Worm (Caenorhabditis elegans) whole organism, early embryonic: ENCODE data around the gene nlt-1.

ENCODE experiments used
- B0310.2 ChIP-seq: sonication (generic microtip); optimal IDR thresholded peaks from 2 replicates; lab custom pipeline; 2016; ENCODE audit warnings: mild to moderate bottlenecking, missing genetic modification characterization, missing compliant biosample characterization
- F13C5.2 ChIP-seq: sonication (generic microtip); optimal IDR thresholded peaks from 2 replicates; lab custom pipeline; 2017; ENCODE audit warnings: mild to moderate bottlenecking, missing genetic modification characterization, inconsistent platforms, missing compliant biosample characterization
- aly-1 ChIP-seq: sonication (generic microtip); optimal IDR thresholded peaks from 2 replicates; lab custom pipeline; 2016; ENCODE audit warnings: missing genetic modification characterization, missing compliant biosample characterization
- ama-1 ChIP-seq: fragments of 150-350 bp; optimal IDR thresholded peaks from 2 replicates; lab custom pipeline; 2014
- ceh-13 ChIP-seq: fragments of 200-800 bp; sonication (Bioruptor generic); optimal IDR thresholded peaks from 2 replicates; lab custom pipeline; 2018; ENCODE audit warnings: mild to moderate bottlenecking, missing genetic modification characterization, missing compliant biosample characterization
- ceh-36 ChIP-seq: sonication (generic microtip); optimal IDR thresholded peaks from 2 replicates; lab custom pipeline; 2016; ENCODE audit warnings: missing genetic modification characterization, inconsistent platforms, missing compliant biosample characterization
- ets-7 ChIP-seq: sonication (generic microtip); optimal IDR thresholded peaks from 2 replicates; lab custom pipeline; 2016; ENCODE audit warnings: missing genotype, missing genetic modification characterization, missing compliant biosample characterization
- flt-1 ChIP-seq: fragments of 200-800 bp; sonication (Bioruptor generic); IDR thresholded peaks from 2 replicates; pipeline ENCODE4 v1.3.6; 2022; ENCODE audit warnings: missing genetic modification characterization, missing compliant biosample characterization
- hmbx-1 ChIP-seq: sonication (generic microtip); optimal IDR thresholded peaks from 2 replicates; lab custom pipeline; 2016; ENCODE audit warnings: mild to moderate bottlenecking, missing genetic modification characterization, missing compliant biosample characterization
- hmg-4 ChIP-seq: fragments of 200-800 bp; sonication (Bioruptor generic); optimal IDR thresholded peaks from 2 replicates; lab custom pipeline; 2018; ENCODE audit warnings: mild to moderate bottlenecking, missing genetic modification characterization, missing compliant biosample characterization
- hnd-1 ChIP-seq: sonication (generic microtip); optimal IDR thresholded peaks from 2 replicates; lab custom pipeline; 2016; ENCODE audit warnings: missing genetic modification characterization, missing compliant biosample characterization
- pes-1 ChIP-seq: fragments of 200-800 bp; sonication (Bioruptor generic); IDR thresholded peaks from 2 replicates; pipeline ENCODE4 v1.3.6; 2022; ENCODE audit warnings: missing genetic modification reagents, missing genetic modification characterization, missing compliant biosample characterization
- scrt-1 ChIP-seq: fragments of 200-800 bp; sonication (Bioruptor generic); IDR thresholded peaks from 2 replicates; pipeline ENCODE4 v1.3.6; 2022; ENCODE audit warnings: missing genetic modification characterization, missing compliant biosample characterization
- sea-1 ChIP-seq: fragments of 200-800 bp; sonication (Bioruptor generic); conservative IDR thresholded peaks from 2 replicates; pipeline ENCODE4 v1.3.6; 2022; ENCODE audit warnings: missing genetic modification characterization, missing compliant biosample characterization
- tbx-11 ChIP-seq: fragments of 200-800 bp; sonication (Bioruptor generic); IDR thresholded peaks from 2 replicates; pipeline ENCODE4 v1.3.6; 2022; ENCODE audit warnings: missing genetic modification characterization, missing compliant biosample characterization
- tbx-37 ChIP-seq: fragments of 200-800 bp; sonication (Bioruptor generic); conservative IDR thresholded peaks from 2 replicates; pipeline ENCODE4 v1.3.6; 2022; ENCODE audit warnings: missing genetic modification reagents, missing genetic modification characterization, missing compliant biosample characterization
- tra-4 ChIP-seq: sonication (generic microtip); optimal IDR thresholded peaks from 2 replicates; lab custom pipeline; 2017; ENCODE audit warnings: missing genetic modification characterization, missing compliant biosample characterization

Gene nlt-1

DNA sequence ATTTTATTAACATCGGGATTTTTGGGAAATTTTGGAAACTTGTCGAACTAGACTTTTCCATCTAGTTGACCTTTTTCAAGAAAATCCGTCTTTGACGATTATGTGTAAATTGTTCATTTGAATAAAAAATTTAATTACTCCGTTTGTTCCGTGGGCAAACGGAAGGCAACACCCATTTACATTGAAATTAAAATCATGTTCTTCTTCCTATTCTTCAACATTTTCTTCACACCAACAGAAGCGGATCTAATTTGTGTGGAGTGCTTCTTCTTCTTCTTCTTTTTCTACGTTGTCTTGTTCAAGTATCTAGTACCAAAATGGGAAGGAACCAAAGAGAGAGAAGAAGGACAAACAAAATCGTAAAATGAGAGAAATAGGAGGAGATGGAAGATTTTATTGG is 18.5 kb downstream of the nlt-1 start:
- TF ChIP-seq tbx-37: no peak
- no peak for TF ChIP-seq scrt-1 (GFP tag; lab: Robert Waterston, UW)
- TF ChIP-seq hnd-1 (tag; lab: Kevin White, UChicago): no peak
- TF ChIP-seq ceh-13 (GFP tag; lab: Kevin White, UChicago): no peak
- TF ChIP-seq ceh-36 (tag; lab: Kevin White, UChicago): no peak
- TF ChIP-seq ets-7 (tag; lab: Kevin White, UChicago): no peak
- no peak for TF ChIP-seq pes-1 (GFP tag; lab: Robert Waterston, UW)
- no peak for TF ChIP-seq hmbx-1 (tag; lab: Kevin White, UChicago)
- no peak for TF ChIP-seq tra-4 (tag; lab: Kevin White, UChicago)
- no peak for TF ChIP-seq aly-1 (tag; lab: Kevin White, UChicago)
- TF ChIP-seq sea-1 (GFP tag; lab: Robert Waterston, UW): no peak
- TF ChIP-seq tbx-11: no peak
- no peak for TF ChIP-seq flt-1
- no peak for TF ChIP-seq B0310.2
- no peak for TF ChIP-seq F13C5.2 (tag; lab: Kevin White, UChicago)
- no peak for TF ChIP-seq ama-1
- no peak for TF ChIP-seq hmg-4 (GFP tag; lab: Kevin White, UChicago)

DNA sequence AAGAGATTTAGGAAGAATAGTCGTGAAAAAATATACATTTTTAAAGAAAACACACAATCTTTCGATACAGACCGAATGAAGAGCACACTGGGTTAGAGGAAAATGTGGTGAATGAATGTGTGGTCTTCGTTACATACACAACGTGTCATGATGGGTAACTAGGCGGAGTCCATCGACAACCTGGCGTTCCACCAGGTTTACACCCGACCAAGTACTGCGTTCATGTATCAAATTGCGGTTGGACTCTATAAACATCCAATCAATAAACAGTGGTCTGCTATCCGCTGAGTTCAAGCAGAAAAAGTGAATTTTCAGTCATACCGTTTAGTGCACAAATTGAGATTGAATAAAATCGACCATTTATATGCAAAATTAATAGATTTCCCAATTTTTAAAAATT is 19.2 kb downstream of the nlt-1 start, which contains the start of gene sdz-38:
Gene sdz-38 (minus strand): TSS at position 101 of the 400 bp plus-strand sequence.
- TF ChIP-seq hmg-4 (GFP tag; lab: Kevin White, UChicago) (no peak), aly-1 (tag; lab: Kevin White, UChicago) (no peak), ama-1 (no peak), tbx-11 (no peak), scrt-1 (GFP tag; lab: Robert Waterston, UW) (no peak), B0310.2 (no peak), pes-1 (GFP tag; lab: Robert Waterston, UW) (no peak)

DNA sequence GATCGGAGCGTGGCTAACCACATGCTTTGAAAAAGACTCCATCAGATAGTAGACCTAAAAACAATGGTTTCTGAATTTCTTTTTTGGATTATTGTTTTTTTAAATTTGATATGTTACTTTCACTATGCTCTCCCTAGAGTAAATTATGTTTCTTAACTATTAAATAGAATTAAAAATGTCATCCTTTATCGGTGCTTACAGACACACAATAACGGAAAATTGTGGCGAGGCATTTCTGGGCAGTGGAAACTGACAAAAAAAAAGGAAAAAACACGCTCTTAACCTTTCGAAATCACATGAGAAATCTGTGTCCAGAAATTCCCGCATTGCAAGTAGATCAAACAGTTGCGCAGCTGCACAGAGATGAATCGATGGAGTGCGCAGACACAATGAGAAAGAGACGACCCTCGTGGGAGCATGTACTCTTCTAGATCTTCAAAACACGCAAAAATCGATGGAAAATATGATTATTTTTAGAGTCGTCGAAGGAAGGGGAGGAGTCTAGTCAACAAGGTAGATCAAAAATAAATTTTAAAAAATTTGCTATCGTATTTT is 20.8 kb downstream of the nlt-1 start, which contains the start of gene ZK892.6:
Gene ZK892.6 (minus strand): TSS at position 51 of the 555 bp plus-strand sequence.
- TF ChIP-seq tra-4 (tag; lab: Kevin White, UChicago) (no peak), ama-1 (no peak), tbx-11 (no peak), ets-7 (tag; lab: Kevin White, UChicago) (no peak), F13C5.2 (tag; lab: Kevin White, UChicago) (no peak), hnd-1 (tag; lab: Kevin White, UChicago) (no peak), sea-1 (GFP tag; lab: Robert Waterston, UW) (no peak), pes-1 (GFP tag; lab: Robert Waterston, UW) (no peak), hmg-4 (GFP tag; lab: Kevin White, UChicago) (no peak), B0310.2 (no peak), aly-1 (tag; lab: Kevin White, UChicago) (no peak), ceh-36 (tag; lab: Kevin White, UChicago) (no peak), hmbx-1 (tag; lab: Kevin White, UChicago) (no peak), scrt-1 (GFP tag; lab: Robert Waterston, UW) (no peak), tbx-37 (no peak), ceh-13 (GFP tag; lab: Kevin White, UChicago) (no peak), flt-1 (no peak)

DNA sequence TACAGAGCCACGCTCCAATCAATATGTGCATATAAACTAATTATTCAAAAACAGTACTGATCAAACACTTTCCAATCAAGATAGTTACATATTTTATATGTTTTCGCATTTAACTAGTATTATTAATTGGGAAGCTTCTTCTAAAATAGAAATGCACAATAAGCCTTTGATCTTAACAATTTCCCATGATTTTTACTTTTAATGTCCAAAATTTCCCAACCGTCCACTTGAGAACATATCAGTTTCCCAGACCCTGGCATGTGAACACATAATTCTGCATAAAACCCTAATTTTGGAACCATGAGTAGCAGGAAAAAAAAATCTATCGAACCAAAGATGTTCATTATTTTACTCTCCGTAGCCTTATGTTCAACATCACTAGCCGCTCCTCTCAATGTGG is 24.5 kb downstream of the nlt-1 start, which contains the start of gene R53.8:
Gene R53.8 (plus strand): TSS at position 301 of the 400 bp plus-strand sequence.
- TF ChIP-seq F13C5.2 (tag; lab: Kevin White, UChicago) (no peak), scrt-1 (GFP tag; lab: Robert Waterston, UW) (no peak), aly-1 (tag; lab: Kevin White, UChicago) (no peak), ceh-36 (tag; lab: Kevin White, UChicago) (no peak)

DNA sequence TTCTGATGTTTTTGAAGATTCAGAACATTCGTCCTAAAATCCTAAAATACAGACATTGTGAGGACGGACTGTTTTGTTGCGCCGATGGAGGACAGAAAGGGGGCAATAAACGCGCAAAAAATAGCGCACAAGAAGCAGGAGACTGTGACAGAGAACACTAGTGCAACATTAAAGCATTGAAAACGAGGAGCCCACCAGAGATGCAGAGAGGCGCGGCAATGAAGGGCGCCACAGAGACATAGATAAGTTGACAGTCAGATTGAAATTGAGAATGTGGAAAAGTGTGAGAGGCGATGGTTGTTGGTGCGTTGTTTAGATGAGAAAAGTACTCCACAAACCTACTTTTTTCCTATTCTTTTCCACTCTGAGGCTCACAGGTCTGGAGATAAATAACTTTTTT is 26.0 kb downstream of the nlt-1 start, which contains the start of gene aakg-5:
Gene aakg-5 (minus strand): TSS at position 159 of the 400 bp plus-strand sequence.
- TF ChIP-seq flt-1: no peak
- no peak for TF ChIP-seq ceh-36 (tag; lab: Kevin White, UChicago)
- TF ChIP-seq tra-4 (tag; lab: Kevin White, UChicago): no peak
- TF ChIP-seq F13C5.2 (tag; lab: Kevin White, UChicago): no peak
- TF ChIP-seq sea-1 (GFP tag; lab: Robert Waterston, UW): no peak
- TF ChIP-seq tbx-11: no peak
- no peak for TF ChIP-seq ceh-13 (GFP tag; lab: Kevin White, UChicago)
- no peak for TF ChIP-seq aly-1 (tag; lab: Kevin White, UChicago)
- TF ChIP-seq B0310.2: no peak

DNA sequence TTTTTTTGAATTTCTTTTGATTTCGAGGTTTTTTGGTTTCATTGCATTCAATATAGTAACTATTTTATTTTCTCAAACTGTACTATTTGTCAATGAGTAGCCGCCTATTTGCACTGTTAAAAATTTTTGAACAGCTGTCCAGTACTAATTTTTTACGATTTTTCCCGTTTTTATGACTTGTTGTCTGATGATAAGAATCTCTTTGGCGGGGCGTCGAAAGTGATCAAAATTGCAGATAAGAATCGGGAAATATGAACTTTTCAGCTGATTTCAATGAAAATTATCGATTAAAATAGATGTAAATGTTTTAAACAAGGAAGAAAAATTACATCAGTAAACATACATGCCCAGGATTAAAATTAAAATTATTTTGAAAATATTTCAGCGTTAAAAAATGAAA is 26.7 kb downstream of the nlt-1 start:
- TF ChIP-seq hmbx-1 (tag; lab: Kevin White, UChicago): no peak

DNA sequence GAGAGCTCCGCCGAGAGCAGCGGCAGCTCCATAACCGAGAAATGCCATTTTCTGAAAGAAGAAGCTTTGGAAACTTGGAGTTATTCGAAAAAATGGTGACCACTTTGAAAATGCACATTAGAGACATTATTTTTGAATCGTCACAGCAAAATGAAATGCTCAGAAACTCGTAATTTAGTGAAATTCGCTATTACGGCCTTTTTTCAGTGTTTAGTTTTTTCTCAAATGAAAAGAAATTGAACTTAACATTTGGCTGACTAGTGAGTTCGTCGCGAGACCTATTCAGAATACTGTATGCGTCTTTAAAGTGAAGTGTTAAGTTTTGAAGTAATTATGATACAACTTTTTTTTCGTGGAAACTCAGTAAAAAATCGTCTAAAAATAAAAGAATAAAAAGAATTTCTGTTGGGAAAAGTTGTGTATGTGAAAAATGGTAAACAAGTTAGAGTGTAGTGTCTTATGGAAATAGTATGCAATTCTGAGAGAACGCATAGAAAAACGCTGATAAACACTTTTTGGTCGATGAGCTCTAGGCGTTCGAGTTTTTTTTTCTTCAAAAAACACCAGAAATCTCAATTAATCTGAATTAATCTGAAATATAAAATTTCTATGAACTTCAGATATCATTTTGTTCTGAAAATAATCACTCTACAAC is 30.4 kb downstream of the nlt-1 start, which contains the start of gene R53.5:
Gene R53.5 (minus strand): TSS at position 51 of the 655 bp plus-strand sequence.
- no peak for TF ChIP-seq B0310.2
- TF ChIP-seq flt-1: no peak
- TF ChIP-seq tra-4 (tag; lab: Kevin White, UChicago): no peak
- TF ChIP-seq hmbx-1 (tag; lab: Kevin White, UChicago): no peak
- TF ChIP-seq hnd-1 (tag; lab: Kevin White, UChicago): no peak
- no peak for TF ChIP-seq ama-1
- TF ChIP-seq ceh-36 (tag; lab: Kevin White, UChicago): no peak
